Worm (Caenorhabditis elegans) whole organism, L4 larva: Measurements from ENCODE around the gene Y38H6C.23.

ENCODE experiments used
- D1046.2 ChIP-seq: fragments of 200-800 bp; sonication (Bioruptor generic); IDR thresholded peaks from 2 replicates; pipeline ENCODE4 v1.3.6; 2022; ENCODE audit warnings: missing genetic modification characterization, missing compliant biosample characterization
- F49E8.2 ChIP-seq: sonication (generic microtip); optimal IDR thresholded peaks from 2 replicates; lab custom pipeline; 2016; ENCODE audit warnings: missing compliant biosample characterization, mild to moderate bottlenecking, missing genetic modification characterization, borderline replicate concordance
- T20F7.1 ChIP-seq: fragments of 200-800 bp; sonication (Bioruptor generic); optimal IDR thresholded peaks from 2 replicates; lab custom pipeline; 2018; ENCODE audit warnings: mild to moderate bottlenecking, missing genetic modification characterization, missing compliant biosample characterization
- Y105C5A.15 ChIP-seq: fragments of 200-800 bp; sonication (Bioruptor generic); IDR thresholded peaks from 2 replicates; pipeline ENCODE4 v1.3.6; 2022; ENCODE audit warnings: missing genetic modification characterization, missing compliant biosample characterization
- Y75B8A.6 ChIP-seq: fragments of 200-800 bp; sonication (Bioruptor generic); IDR thresholded peaks from 2 replicates; pipeline ENCODE4 v1.3.6; 2022; ENCODE audit warnings: missing genetic modification reagents, missing genetic modification characterization, missing compliant biosample characterization
- aha-1 ChIP-seq: fragments of 150-350 bp; peaks from one replicate; lab custom pipeline; 2014; ENCODE audit warnings: missing biosample characterization, missing genetic modification characterization
- arid-1 ChIP-seq: fragments of 200-800 bp; sonication (Bioruptor generic); conservative IDR thresholded peaks from 2 replicates; pipeline ENCODE4 v1.3.6; 2022; ENCODE audit warnings: missing genetic modification reagents, missing genetic modification characterization, missing compliant biosample characterization
- ceh-82 ChIP-seq: sonication (generic microtip); optimal IDR thresholded peaks from 2 replicates; lab custom pipeline; 2017; ENCODE audit warnings: missing biosample characterization, missing genetic modification characterization
- cey-2 ChIP-seq: sonication (generic microtip); optimal IDR thresholded peaks from 3 replicates; lab custom pipeline; 2017; ENCODE audit warnings: missing genetic modification characterization, mild to moderate bottlenecking, missing compliant biosample characterization, antibody characterized with exemption, borderline replicate concordance; ENCODE audit not compliant: insufficient read depth
- daf-19 ChIP-seq: fragments of 200-800 bp; sonication (Bioruptor generic); conservative IDR thresholded peaks from 2 replicates; pipeline ENCODE4 v1.3.6; 2022; ENCODE audit warnings: missing genetic modification characterization, missing compliant biosample characterization
- dmd-6 ChIP-seq: fragments of 200-800 bp; sonication (Bioruptor generic); IDR thresholded peaks from 2 replicates; pipeline ENCODE4 v1.3.6; 2022; ENCODE audit warnings: missing genetic modification reagents, missing genetic modification characterization, missing compliant biosample characterization
- dmd-8 ChIP-seq: fragments of 200-800 bp; sonication (Bioruptor generic); IDR thresholded peaks from 2 replicates; pipeline ENCODE4 v1.3.6; 2022; ENCODE audit warnings: missing genetic modification characterization, missing compliant biosample characterization
- egl-27 ChIP-seq: sonication (generic microtip); optimal IDR thresholded peaks from 3 replicates; lab custom pipeline; 2017; ENCODE audit warnings: missing biosample characterization, missing genetic modification reagents, missing genetic modification characterization
- jun-1 ChIP-seq: fragments of 150-350 bp; optimal IDR thresholded peaks from 2 replicates; lab custom pipeline; 2014; ENCODE audit warnings: missing biosample characterization, missing genetic modification reagents, missing genetic modification characterization
- lin-15B ChIP-seq: fragments of 150-350 bp; sonication (generic microtip); optimal IDR thresholded peaks from 3 replicates; lab custom pipeline; 2014; ENCODE audit warnings: missing biosample characterization, missing genetic modification characterization
- lin-29 ChIP-seq: fragments of 200-800 bp; sonication (Bioruptor generic); IDR thresholded peaks from 2 replicates; pipeline ENCODE4 v1.3.6; 2022; ENCODE audit warnings: missing genetic modification reagents, missing genetic modification characterization, missing compliant biosample characterization
- lsy-2 ChIP-seq, 2 experiments: fragments of 150-350 bp in 1 of 2; sonication (generic microtip) in 1 of 2; optimal IDR thresholded peaks; 2 replicates each; lab custom pipeline; 2014 to 2017; ENCODE audit warnings: missing biosample characterization in 2 of 2, missing genetic modification characterization in 2 of 2
- madf-9 ChIP-seq: fragments of 200-800 bp; sonication (Bioruptor generic); conservative IDR thresholded peaks from 2 replicates; pipeline ENCODE4 v1.3.6; 2022; ENCODE audit warnings: missing genetic modification reagents, missing genetic modification characterization, missing compliant biosample characterization
- mdl-1 ChIP-seq, 2 experiments: fragments of 150-350 bp in 1 of 2; sonication (generic microtip) in 1 of 2; optimal IDR thresholded peaks; 2 replicates each; lab custom pipeline; 2014 to 2017; ENCODE audit warnings: missing biosample characterization in 2 of 2, missing genetic modification characterization in 2 of 2
- nhr-10 ChIP-seq: fragments of 150-350 bp; optimal IDR thresholded peaks from 2 replicates; lab custom pipeline; 2014; ENCODE audit warnings: missing biosample characterization, missing genetic modification characterization
- nhr-102 ChIP-seq: sonication (generic microtip); optimal IDR thresholded peaks from 2 replicates; lab custom pipeline; 2016; ENCODE audit warnings: mild to moderate bottlenecking, missing genetic modification characterization, moderate library complexity, missing compliant biosample characterization
- nhr-28 ChIP-seq: fragments of 150-350 bp; optimal IDR thresholded peaks from 2 replicates; lab custom pipeline; 2014; ENCODE audit warnings: missing biosample characterization, missing genetic modification characterization
- nhr-41 ChIP-seq: fragments of 200-800 bp; sonication (Bioruptor generic); IDR thresholded peaks from 2 replicates; pipeline ENCODE4 v1.3.6; 2022; ENCODE audit warnings: missing genetic modification reagents, missing genetic modification characterization, missing compliant biosample characterization
- nhr-48 ChIP-seq: sonication (generic microtip); optimal IDR thresholded peaks from 2 replicates; lab custom pipeline; 2016; ENCODE audit warnings: mild to moderate bottlenecking, missing genetic modification characterization, missing compliant biosample characterization
- pha-4 ChIP-seq, 2 experiments: fragments of 150-350 bp in 1 of 2; fragments of 200-800 bp in 1 of 2; sonication (Bioruptor generic) in 1 of 2; IDR thresholded peaks in 1 of 2; optimal IDR thresholded peaks in 1 of 2; 2 replicates each; pipeline versions ENCODE4 v1.3.6 to Lab custom; 2014 to 2022; ENCODE audit warnings: missing genetic modification characterization in 2 of 2, missing genetic modification reagents in 2 of 2, missing biosample characterization in 1 of 2, missing compliant biosample characterization in 1 of 2
- snpc-1.2 ChIP-seq: fragments of 200-800 bp; sonication (Bioruptor generic); IDR thresholded peaks from 2 replicates; pipeline ENCODE4 v1.3.6; 2022; ENCODE audit warnings: missing genetic modification reagents, missing genetic modification characterization, missing compliant biosample characterization
- unc-130 ChIP-seq: sonication (generic microtip); optimal IDR thresholded peaks from 2 replicates; lab custom pipeline; 2016; ENCODE audit warnings: missing genetic modification reagents, missing genetic modification characterization, missing compliant biosample characterization
- unc-62 ChIP-seq, 3 experiments: fragments of 150-350 bp in 1 of 3; sonication (generic microtip); optimal IDR thresholded peaks in 2 of 3; peaks in 1 of 3; 1 replicate in 1 of 3; 2 replicates in 2 of 3; lab custom pipeline; 2014 to 2017; ENCODE audit warnings: missing biosample characterization in 3 of 3, missing genetic modification characterization in 3 of 3, missing genetic modification reagents in 3 of 3, missing genotype in 1 of 3
- zip-2 ChIP-seq: fragments of 150-350 bp; optimal IDR thresholded peaks from 2 replicates; lab custom pipeline; 2014; ENCODE audit warnings: missing biosample characterization, missing genetic modification characterization
- ztf-11 ChIP-seq: fragments of 150-350 bp; optimal IDR thresholded peaks from 2 replicates; lab custom pipeline; 2014; ENCODE audit warnings: missing biosample characterization, missing genetic modification characterization
- ztf-7 ChIP-seq: fragments of 150-350 bp; optimal IDR thresholded peaks from 2 replicates; lab custom pipeline; 2014; ENCODE audit warnings: missing biosample characterization, missing genetic modification characterization

The Y38H6C.23 gene

ce11 chrV:20561795-20562194 is 5.6 kb upstream of the Y38H6C.23 start, which contains the start of gene F26F2.1:
TSS of gene F26F2.1 (minus strand) at chrV:20561895.
- TF ChIP-seq lin-29 (GFP tag; lab: Robert Waterston, UW) (no peak), nhr-10 (tag; lab: Kevin White, UChicago) (no peak), madf-9 (no peak), nhr-41 (GFP tag; lab: Robert Waterston, UW) (no peak), T20F7.1 (no peak), ceh-82 (tag; lab: Kevin White, UChicago) (no peak), zip-2 (tag; lab: Kevin White, UChicago) (no peak), unc-130 (GFP tag; lab: Kevin White, UChicago) (no peak), Y105C5A.15 (GFP tag; lab: Robert Waterston, UW) (no peak), aha-1 (no peak), nhr-48 (no peak), ztf-11 (no peak), ztf-7 (tag; lab: Kevin White, UChicago) (no peak)

ce11 chrV:20558270-20558669 is 2.1 kb upstream of the Y38H6C.23 start, which contains the start of gene abf-4:
TSS of gene abf-4 (minus strand) at chrV:20558370.
- no peak for TF ChIP-seq snpc-1.2 (GFP tag; lab: Robert Waterston, UW)
- TF ChIP-seq, all 104 proteins: peak for 0

- TF ChIP-seq unc-62 (GFP tag; optimal IDR thresholded peaks at IDR 0.05 in 1 of 2; lab: Kevin White, UChicago): no peak
- no peak for TF ChIP-seq unc-62 (tag; optimal IDR thresholded peaks at IDR 0.05; lab: Kevin White, UChicago)
- TF ChIP-seq nhr-28 (tag; lab: Kevin White, UChicago): no peak
- no peak for TF ChIP-seq madf-9
- TF ChIP-seq dmd-6 (GFP tag; lab: Robert Waterston, UW): peak; percentile 61
- TF ChIP-seq F49E8.2 (tag; lab: Kevin White, UChicago): no peak
- TF ChIP-seq nhr-102 (tag; lab: Kevin White, UChicago): no peak
Measured at ce11 chrV:20555120-20555519, 1.0 kb downstream of the Y38H6C.23 start, which contains the start of gene Y38H6C.21. TSS of gene Y38H6C.21 (minus strand) at chrV:20555267.

ce11 chrV:20552971-20553370 is 3.2 kb downstream of the Y38H6C.23 start, which contains the start of gene vmo-1:
TSS of gene vmo-1 (minus strand) at chrV:20553071.
- no peak for TF ChIP-seq mdl-1 (tag; optimal IDR thresholded peaks at IDR 0.05; lab: Kevin White, UChicago)
- TF ChIP-seq lsy-2 (tag; optimal IDR thresholded peaks at IDR 0.05; lab: Kevin White, UChicago): no peak
- no peak for TF ChIP-seq arid-1 (GFP tag; lab: Robert Waterston, UW)
- TF ChIP-seq cey-2 (tag; lab: Kevin White, UChicago): no peak
- no peak for TF ChIP-seq ceh-82 (tag; lab: Kevin White, UChicago)
- no peak for TF ChIP-seq D1046.2
- no peak for TF ChIP-seq jun-1 (tag; lab: Kevin White, UChicago)
- TF ChIP-seq lin-15B (tag; lab: Kevin White, UChicago): no peak
- no peak for TF ChIP-seq dmd-8 (GFP tag; lab: Robert Waterston, UW)
- TF ChIP-seq dmd-6 (GFP tag; lab: Robert Waterston, UW): no peak
- no peak for TF ChIP-seq Y75B8A.6 (GFP tag; lab: Robert Waterston, UW)

- TF ChIP-seq pha-4 (GFP tag; IDR thresholded peaks at IDR 0.05; lab: Robert Waterston, UW) (no peak), pha-4 (tag; optimal IDR thresholded peaks at IDR 0.05; lab: Kevin White, UChicago) (no peak), daf-19 (GFP tag; lab: Robert Waterston, UW) (no peak), unc-62 (GFP tag; optimal IDR thresholded peaks at IDR 0.05 in 1 of 2; lab: Kevin White, UChicago) (peak in 1 of 2 experiments; percentile 18), unc-62 (tag; optimal IDR thresholded peaks at IDR 0.05; lab: Kevin White, UChicago) (no peak), egl-27 (tag; lab: Kevin White, UChicago) (no peak)
Measured at ce11 chrV:20551096-20551495, 5.1 kb downstream of the Y38H6C.23 start, which contains the start of gene Y38H6C.20. TSS of gene Y38H6C.20 (minus strand) at chrV:20551196.
